Fruit fly (Drosophila melanogaster): Measurements from ENCODE around the gene CG43658.

DNA sequence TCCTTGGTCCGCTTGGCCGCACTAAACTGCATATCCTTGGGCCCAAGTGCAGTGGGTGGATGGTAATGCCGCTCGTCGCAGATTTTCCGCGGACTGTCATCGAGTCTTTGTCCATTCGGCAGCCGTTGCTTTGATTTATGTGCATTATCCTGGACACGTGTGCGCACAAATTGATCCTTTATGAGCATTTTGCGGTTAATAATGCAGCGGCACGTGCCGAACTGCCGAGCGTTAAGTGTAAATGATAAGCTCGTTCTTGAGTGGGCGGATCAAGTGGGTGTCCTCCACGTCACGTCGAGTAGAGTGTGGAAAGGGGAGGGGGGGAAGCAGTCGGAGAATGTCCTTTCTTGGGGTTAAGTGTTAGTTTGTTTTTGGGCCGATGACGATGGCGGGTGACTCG is 153.2 kb downstream of the CG43658 start:
- TF ChIP-seq EcR (GFP tag; optimal IDR thresholded peaks at IDR 0.05) = no peak
- no peak for TF ChIP-seq Pif1B (GFP tag; optimal IDR thresholded peaks at IDR 0.05)
- no peak for TF ChIP-seq fd96Ca (GFP tag; IDR thresholded peaks at IDR 0.05)
- no peak for TF ChIP-seq CG15710 (tag; optimal IDR thresholded peaks at IDR 0.05)
